Worm (Caenorhabditis elegans): ENCODE measurements around the gene ZK353.3.

The ZK353.3 gene

ce11 chrIII:8380645-8381044 lies 15.1 kb upstream of the ZK353.3 start, which contains the start of gene R05D3.12:
Gene R05D3.12 (plus strand): TSS chrIII:8380945.
- no peak for TF ChIP-seq dao-5 (tag; optimal IDR thresholded peaks at IDR 0.05)
- no peak for TF ChIP-seq him-1 (tag; optimal IDR thresholded peaks at IDR 0.05)
- TF ChIP-seq W03F9.2 (tag; optimal IDR thresholded peaks at IDR 0.05) = no peak

ce11 chrIII:8389539-8389938 lies 6.2 kb upstream of the ZK353.3 start, which contains the start of gene ZK353.4:
Gene ZK353.4 (minus strand): TSS chrIII:8389639.
- TF ChIP-seq W03F9.2 (tag; optimal IDR thresholded peaks at IDR 0.05) (no peak), him-1 (tag; optimal IDR thresholded peaks at IDR 0.05) (peak; percentile 40), dao-5 (tag; optimal IDR thresholded peaks at IDR 0.05) (no peak)

- TF ChIP-seq dao-5 (tag; optimal IDR thresholded peaks at IDR 0.05) = no peak
- peak; percentile 54 for TF ChIP-seq him-1 (tag; optimal IDR thresholded peaks at IDR 0.05)
- no peak for TF ChIP-seq W03F9.2 (tag; optimal IDR thresholded peaks at IDR 0.05)
Observed at ce11 chrIII:8392307-8392706, 3.5 kb upstream of the ZK353.3 start.

- TF ChIP-seq him-1 (tag; optimal IDR thresholded peaks at IDR 0.05) = peak; percentile 41
- no peak for TF ChIP-seq dao-5 (tag; optimal IDR thresholded peaks at IDR 0.05)
- TF ChIP-seq W03F9.2 (tag; optimal IDR thresholded peaks at IDR 0.05) = no peak
Observed at ce11 chrIII:8394374-8395302, 1.1 kb upstream of the ZK353.3 start, which contains the start of gene ZK353.10. Gene ZK353.10 (minus strand): TSS chrIII:8394424.

- TF ChIP-seq him-1 (tag; optimal IDR thresholded peaks at IDR 0.05) (no peak), W03F9.2 (tag; optimal IDR thresholded peaks at IDR 0.05) (no peak), dao-5 (tag; optimal IDR thresholded peaks at IDR 0.05) (no peak)
Observed at ce11 chrIII:8398411-8398810, 2.6 kb downstream of the ZK353.3 start, which contains the start of gene ZK353.2. Gene ZK353.2 (plus strand): TSS chrIII:8398711.

- no peak for TF ChIP-seq him-1 (tag; optimal IDR thresholded peaks at IDR 0.05)
- no peak for TF ChIP-seq W03F9.2 (tag; optimal IDR thresholded peaks at IDR 0.05)
- TF ChIP-seq dao-5 (tag; optimal IDR thresholded peaks at IDR 0.05) = no peak
Observed at ce11 chrIII:8400478-8400877, 4.7 kb downstream of the ZK353.3 start.

ce11 chrIII:8401887-8402286 lies 6.1 kb downstream of the ZK353.3 start, which contains the start of gene lap-1:
Gene lap-1 (minus strand): TSS chrIII:8401928.
- TF ChIP-seq dao-5 (tag; optimal IDR thresholded peaks at IDR 0.05) (no peak), W03F9.2 (tag; optimal IDR thresholded peaks at IDR 0.05) (no peak), him-1 (tag; optimal IDR thresholded peaks at IDR 0.05) (no peak)

- TF ChIP-seq him-1 (tag; optimal IDR thresholded peaks at IDR 0.05) (no peak), dao-5 (tag; optimal IDR thresholded peaks at IDR 0.05) (no peak), W03F9.2 (tag; optimal IDR thresholded peaks at IDR 0.05) (no peak)
Observed at ce11 chrIII:8402633-8403032, 6.8 kb downstream of the ZK353.3 start.

- TF ChIP-seq dao-5 (tag; optimal IDR thresholded peaks at IDR 0.05) (no peak), W03F9.2 (tag; optimal IDR thresholded peaks at IDR 0.05) (no peak), him-1 (tag; optimal IDR thresholded peaks at IDR 0.05) (no peak)
Observed at ce11 chrIII:8403507-8403906, 7.7 kb downstream of the ZK353.3 start, which contains the start of gene cutc-1. Gene cutc-1 (minus strand): TSS chrIII:8403607.

- TF ChIP-seq W03F9.2 (tag; optimal IDR thresholded peaks at IDR 0.05) = peak; percentile 15
- no peak for TF ChIP-seq dao-5 (tag; optimal IDR thresholded peaks at IDR 0.05)
Observed at ce11 chrIII:8405449-8405962, 9.7 kb downstream of the ZK353.3 start, which contains the start of the genes ubxn-4 and cyy-1. Gene ubxn-4 (minus strand): TSS chrIII:8405562. Gene cyy-1 (plus strand): TSS chrIII:8405874.

ce11 chrIII:8409166-8409565 lies 13.4 kb downstream of the ZK353.3 start, which contains the start of gene ZK353.9:
Gene ZK353.9 (plus strand): TSS chrIII:8409496.
- TF ChIP-seq W03F9.2 (tag; optimal IDR thresholded peaks at IDR 0.05) = no peak
- TF ChIP-seq him-1 (tag; optimal IDR thresholded peaks at IDR 0.05) = no peak
- TF ChIP-seq dao-5 (tag; optimal IDR thresholded peaks at IDR 0.05) = no peak

- TF ChIP-seq W03F9.2 (tag; optimal IDR thresholded peaks at IDR 0.05) (no peak), him-1 (tag; optimal IDR thresholded peaks at IDR 0.05) (no peak), dao-5 (tag; optimal IDR thresholded peaks at IDR 0.05) (no peak)
Observed at ce11 chrIII:8410747-8411146, 15.0 kb downstream of the ZK353.3 start.

ce11 chrIII:8411976-8412375 lies 16.2 kb downstream of the ZK353.3 start:
- TF ChIP-seq W03F9.2 (tag; optimal IDR thresholded peaks at IDR 0.05) (no peak), dao-5 (tag; optimal IDR thresholded peaks at IDR 0.05) (no peak), him-1 (tag; optimal IDR thresholded peaks at IDR 0.05) (no peak)

ce11 chrIII:8413501-8413900 lies 17.7 kb downstream of the ZK353.3 start:
- TF ChIP-seq him-1 (tag; optimal IDR thresholded peaks at IDR 0.05) (no peak), W03F9.2 (tag; optimal IDR thresholded peaks at IDR 0.05) (no peak)
